Worm (Caenorhabditis elegans) whole organism, mixed stage, embryonic: ENCODE results near the gene him-3.

ENCODE experiments used
- bed-3 ChIP-seq: fragments of 200-800 bp; sonication (Bioruptor generic); optimal IDR thresholded peaks from 3 replicates; lab custom pipeline; 2018; ENCODE audit warnings: mild to moderate bottlenecking, missing genetic modification characterization, moderate library complexity, missing compliant biosample characterization
- ces-1 ChIP-seq: fragments of 150-350 bp; optimal IDR thresholded peaks from 2 replicates; lab custom pipeline; 2014; ENCODE audit warnings: missing biosample characterization, missing genetic modification reagents, missing genetic modification characterization
- elt-1 ChIP-seq: sonication (generic microtip); optimal IDR thresholded peaks from 2 replicates; lab custom pipeline; 2017; ENCODE audit warnings: missing genetic modification characterization, mild to moderate bottlenecking, missing compliant biosample characterization, antibody characterized with exemption, moderate library complexity, borderline replicate concordance; ENCODE audit not compliant: insufficient read depth
- flh-1 ChIP-seq: fragments of 200-800 bp; sonication (Bioruptor generic); optimal IDR thresholded peaks from 2 replicates; lab custom pipeline; 2018; ENCODE audit warnings: mild to moderate bottlenecking, missing genetic modification characterization, moderate library complexity, missing compliant biosample characterization
- mls-2 ChIP-seq: sonication (generic microtip); optimal IDR thresholded peaks from 2 replicates; lab custom pipeline; 2016; ENCODE audit warnings: mild to moderate bottlenecking, missing genetic modification characterization, moderate library complexity, missing compliant biosample characterization
- nhr-2 ChIP-seq: fragments of 150-350 bp; optimal IDR thresholded peaks from 2 replicates; lab custom pipeline; 2014; ENCODE audit warnings: missing biosample characterization, missing genetic modification characterization
- snpc-4 ChIP-seq: fragments of 150-350 bp; optimal IDR thresholded peaks from 2 replicates; lab custom pipeline; 2014; ENCODE audit warnings: missing biosample characterization, missing genetic modification characterization
- tbx-8 ChIP-seq: fragments of 200-800 bp; sonication (Bioruptor generic); optimal IDR thresholded peaks from 2 replicates; lab custom pipeline; 2018; ENCODE audit warnings: mild to moderate bottlenecking, missing genetic modification characterization, moderate library complexity, missing compliant biosample characterization
- ztf-11 ChIP-seq: fragments of 150-350 bp; optimal IDR thresholded peaks from 2 replicates; lab custom pipeline; 2014; ENCODE audit warnings: missing biosample characterization, missing genetic modification characterization

DNA sequence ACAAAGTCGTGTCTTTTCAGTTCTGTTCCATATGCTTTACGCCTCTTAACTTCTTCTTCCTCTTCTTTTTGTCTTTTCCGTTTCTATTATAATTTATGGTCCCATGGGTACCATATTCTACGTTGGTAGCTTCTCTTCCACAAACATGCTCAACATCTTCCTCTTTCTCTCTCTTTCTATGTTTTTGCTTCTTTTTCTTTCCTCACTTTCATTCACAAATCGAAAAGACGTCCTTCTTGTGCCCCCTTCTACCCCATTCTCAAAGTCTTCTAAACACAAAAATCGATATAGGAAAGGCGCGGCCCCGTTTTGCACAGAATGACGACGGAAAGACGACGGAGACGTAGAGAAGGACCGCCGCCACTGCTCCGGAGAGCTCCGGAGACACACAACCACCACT is 18.6 kb upstream of the him-3 start:
- TF ChIP-seq ztf-11 (tag; lab: Kevin White, UChicago), result no peak
- TF ChIP-seq ces-1, result peak; percentile 37
- no peak for TF ChIP-seq flh-1 (GFP tag; lab: Kevin White, UChicago)
- TF ChIP-seq nhr-2 (tag; lab: Kevin White, UChicago), result no peak
- TF ChIP-seq bed-3, result no peak
- TF ChIP-seq elt-1 (tag; lab: Kevin White, UChicago), result no peak
- TF ChIP-seq mls-2 (tag; lab: Kevin White, UChicago), result peak; percentile 11
- no peak for TF ChIP-seq snpc-4 (tag; lab: Kevin White, UChicago)
- no peak for TF ChIP-seq tbx-8 (GFP tag; lab: Kevin White, UChicago)
